Fruit fly (Drosophila melanogaster) whole organism, embryonic: ENCODE measurements around the gene EndoGI.

Source experiments
- Antp ChIP-seq: fragments of 200-800 bp; sonication (Bioruptor generic); optimal IDR thresholded peaks from 3 replicates; lab custom pipeline; 2016; ENCODE audit warnings: missing biosample characterization, missing genetic modification characterization
- CG10147 ChIP-seq: fragments of 200-800 bp; sonication (Bioruptor generic); optimal IDR thresholded peaks from 2 replicates; lab custom pipeline; 2019; ENCODE audit warnings: missing biosample characterization, mild to moderate bottlenecking, missing genetic modification characterization, moderate library complexity
- CG10543 ChIP-seq: fragments of 200-800 bp; sonication (Bioruptor generic); optimal IDR thresholded peaks from 3 replicates; lab custom pipeline; 2017; ENCODE audit warnings: missing biosample characterization, mild to moderate bottlenecking, missing genetic modification characterization, moderate library complexity
- CG12155 ChIP-seq: fragments of 200-800 bp; sonication (Bioruptor generic); optimal IDR thresholded peaks from 3 replicates; lab custom pipeline; 2016; ENCODE audit warnings: missing biosample characterization, missing genetic modification characterization
- CG13775 ChIP-seq: fragments of 200-800 bp; sonication (Bioruptor generic); optimal IDR thresholded peaks from 3 replicates; lab custom pipeline; 2017; ENCODE audit warnings: missing biosample characterization, mild to moderate bottlenecking, missing genetic modification characterization
- CG15011 ChIP-seq: fragments of 200-800 bp; sonication (Bioruptor generic); optimal IDR thresholded peaks from 3 replicates; lab custom pipeline; 2018; ENCODE audit warnings: missing biosample characterization, mild to moderate bottlenecking, missing genetic modification characterization
- CG15514 ChIP-seq: fragments of 200-800 bp; sonication (Bioruptor generic); optimal IDR thresholded peaks from 3 replicates; lab custom pipeline; 2017; ENCODE audit warnings: missing biosample characterization, missing genetic modification characterization, mild to moderate bottlenecking, moderate library complexity, missing genetic modification reagents
- CG16863 ChIP-seq: fragments of 200-800 bp; sonication (Bioruptor generic); optimal IDR thresholded peaks from 3 replicates; lab custom pipeline; 2016; ENCODE audit warnings: missing biosample characterization, missing genetic modification characterization
- CG17612 ChIP-seq: fragments of 200-800 bp; sonication (Bioruptor generic); IDR thresholded peaks from 2 replicates; pipeline ENCODE4 v1.3.6; 2022; ENCODE audit warnings: missing biosample characterization, missing genetic modification characterization
- CG17802 ChIP-seq: fragments of 200-800 bp; sonication (Bioruptor generic); optimal IDR thresholded peaks from 2 replicates; lab custom pipeline; 2018; ENCODE audit warnings: missing biosample characterization, mild to moderate bottlenecking, missing genetic modification characterization, moderate library complexity
- CG18011 ChIP-seq: fragments of 200-800 bp; sonication (Bioruptor generic); optimal IDR thresholded peaks from 2 replicates; lab custom pipeline; 2017; ENCODE audit warnings: missing biosample characterization, missing genetic modification characterization, mild to moderate bottlenecking, moderate library complexity, missing genotype
- CG18619 ChIP-seq: fragments of 200-800 bp; sonication (Bioruptor generic); optimal IDR thresholded peaks from 3 replicates; lab custom pipeline; 2017; ENCODE audit warnings: missing biosample characterization, mild to moderate bottlenecking, missing genetic modification characterization
- CG3407 ChIP-seq: fragments of 200-800 bp; sonication (Bioruptor generic); optimal IDR thresholded peaks from 2 replicates; lab custom pipeline; 2018; ENCODE audit warnings: missing biosample characterization, mild to moderate bottlenecking, missing genetic modification characterization
- CG6175 ChIP-seq: fragments of 200-800 bp; sonication (Bioruptor generic); IDR thresholded peaks from 3 replicates; pipeline ENCODE4 v1.3.6; 2022; ENCODE audit warnings: missing biosample characterization, missing genetic modification characterization
- CG6791 ChIP-seq: fragments of 200-800 bp; sonication (Bioruptor generic); IDR thresholded peaks from 3 replicates; pipeline ENCODE4 v1.3.6; 2022; ENCODE audit warnings: missing biosample characterization, missing genetic modification characterization; ENCODE audit not compliant: partially characterized antibody
- CG7987 ChIP-seq: fragments of 200-800 bp; sonication (Bioruptor generic); optimal IDR thresholded peaks from 2 replicates; lab custom pipeline; 2018; ENCODE audit warnings: missing biosample characterization, mild to moderate bottlenecking, missing genetic modification characterization, moderate library complexity
- CG8765 ChIP-seq: fragments of 200-800 bp; sonication (Bioruptor generic); IDR thresholded peaks from 2 replicates; pipeline ENCODE4 v1.3.6; 2022; ENCODE audit warnings: missing biosample characterization, missing genetic modification characterization
- CG9797 ChIP-seq: fragments of 200-800 bp; sonication (Bioruptor generic); optimal IDR thresholded peaks from 3 replicates; lab custom pipeline; 2018; ENCODE audit warnings: missing biosample characterization, mild to moderate bottlenecking, missing genetic modification characterization
- CoRest ChIP-seq: fragments of 200-800 bp; sonication (Bioruptor generic); optimal IDR thresholded peaks from 3 replicates; lab custom pipeline; 2018; ENCODE audit warnings: missing biosample characterization, mild to moderate bottlenecking, missing genetic modification characterization, moderate library complexity
- Dbx ChIP-seq: fragments of 200-800 bp; sonication (Bioruptor generic); IDR thresholded peaks from 3 replicates; pipeline ENCODE4 v1.3.6; 2022; ENCODE audit warnings: missing biosample characterization, missing genetic modification characterization
- Fer1 ChIP-seq: fragments of 200-800 bp; sonication (Bioruptor generic); optimal IDR thresholded peaks from 2 replicates; lab custom pipeline; 2017; ENCODE audit warnings: missing biosample characterization, mild to moderate bottlenecking, missing genetic modification characterization
- Fer2 ChIP-seq: fragments of 200-800 bp; sonication (Bioruptor generic); optimal IDR thresholded peaks from 2 replicates; lab custom pipeline; 2018; ENCODE audit warnings: missing biosample characterization, mild to moderate bottlenecking, missing genetic modification characterization, moderate library complexity
- Gug ChIP-seq: fragments of 200-800 bp; sonication (Bioruptor generic); IDR thresholded peaks from 4 replicates; pipeline ENCODE4 v1.3.6; 2022; ENCODE audit warnings: missing biosample characterization, missing genetic modification characterization
- Hand ChIP-seq: fragments of 200-800 bp; sonication (Bioruptor generic); optimal IDR thresholded peaks from 2 replicates; lab custom pipeline; 2017; ENCODE audit warnings: mild to moderate bottlenecking, missing biosample characterization, missing genetic modification reagents, missing genetic modification characterization
- Mes4 ChIP-seq: fragments of 200-800 bp; sonication (Bioruptor generic); optimal IDR thresholded peaks from 2 replicates; lab custom pipeline; 2016; ENCODE audit warnings: missing biosample characterization, missing genetic modification characterization
- Neu2 ChIP-seq: fragments of 200-800 bp; sonication (Bioruptor generic); optimal IDR thresholded peaks from 3 replicates; lab custom pipeline; 2016; ENCODE audit warnings: missing biosample characterization, missing genetic modification characterization, borderline replicate concordance
- Oli ChIP-seq: fragments of 200-800 bp; sonication (Bioruptor generic); optimal IDR thresholded peaks from 2 replicates; lab custom pipeline; 2018; ENCODE audit warnings: missing biosample characterization, mild to moderate bottlenecking, missing genetic modification characterization, moderate library complexity
- Poxn ChIP-seq: fragments of 200-800 bp; sonication (Bioruptor generic); IDR thresholded peaks from 2 replicates; pipeline ENCODE4 v1.3.6; 2022; ENCODE audit warnings: missing biosample characterization, missing genetic modification characterization
- Rx ChIP-seq: fragments of 200-800 bp; sonication (Bioruptor generic); IDR thresholded peaks from 2 replicates; pipeline ENCODE4 v1.3.6; 2022; ENCODE audit warnings: missing biosample characterization, missing genetic modification characterization
- Side ChIP-seq: fragments of 200-800 bp; sonication (Bioruptor generic); optimal IDR thresholded peaks from 2 replicates; lab custom pipeline; 2016; ENCODE audit warnings: missing biosample characterization, missing genetic modification characterization
- Sry-δ ChIP-seq: fragments of 200-800 bp; sonication (Bioruptor generic); optimal IDR thresholded peaks from 2 replicates; lab custom pipeline; 2016; ENCODE audit warnings: missing biosample characterization, missing genetic modification characterization
- Vsx1 ChIP-seq: fragments of 200-800 bp; sonication (Bioruptor generic); optimal IDR thresholded peaks from 2 replicates; lab custom pipeline; 2017; ENCODE audit warnings: missing biosample characterization, mild to moderate bottlenecking, missing genetic modification characterization, missing genetic modification reagents
- ab ChIP-seq: fragments of 200-800 bp; sonication (Bioruptor generic); optimal IDR thresholded peaks from 2 replicates; lab custom pipeline; 2016; ENCODE audit warnings: missing biosample characterization, missing genetic modification characterization
- abd-A ChIP-seq: fragments of 200-800 bp; sonication (Bioruptor generic); optimal IDR thresholded peaks from 3 replicates; lab custom pipeline; 2019; ENCODE audit warnings: missing biosample characterization, mild to moderate bottlenecking, missing genetic modification characterization, moderate library complexity
- corto ChIP-seq: fragments of 200-800 bp; sonication (Bioruptor generic); optimal IDR thresholded peaks from 2 replicates; lab custom pipeline; 2016; ENCODE audit warnings: missing biosample characterization, mild to moderate bottlenecking, missing genetic modification characterization, moderate library complexity
- da ChIP-seq: fragments of 200-800 bp; sonication (Bioruptor generic); optimal IDR thresholded peaks from 2 replicates; lab custom pipeline; 2016; ENCODE audit warnings: missing biosample characterization, missing genetic modification characterization
- dimm ChIP-seq: fragments of 200-800 bp; sonication (Bioruptor generic); IDR thresholded peaks from 2 replicates; pipeline ENCODE4 v1.3.6; 2022; ENCODE audit warnings: missing biosample characterization, missing genetic modification characterization
- en ChIP-seq: fragments of 200-800 bp; sonication (Bioruptor generic); optimal IDR thresholded peaks from 2 replicates; lab custom pipeline; 2016; ENCODE audit warnings: missing biosample characterization, missing genetic modification characterization
- fu2 ChIP-seq: fragments of 200-800 bp; sonication (Bioruptor generic); optimal IDR thresholded peaks from 2 replicates; lab custom pipeline; 2016; ENCODE audit warnings: missing biosample characterization, missing genetic modification characterization
- gce ChIP-seq: fragments of 200-800 bp; sonication (Bioruptor generic); IDR thresholded peaks from 3 replicates; pipeline ENCODE4 v1.3.6; 2022; ENCODE audit warnings: missing biosample characterization, missing genetic modification characterization
- gem ChIP-seq: fragments of 200-800 bp; sonication (Bioruptor generic); optimal IDR thresholded peaks from 2 replicates; lab custom pipeline; 2019; ENCODE audit warnings: missing biosample characterization, mild to moderate bottlenecking, missing genetic modification characterization, moderate library complexity
- kah ChIP-seq: fragments of 200-800 bp; sonication (Bioruptor generic); optimal IDR thresholded peaks from 2 replicates; lab custom pipeline; 2018; ENCODE audit warnings: missing biosample characterization, mild to moderate bottlenecking, missing genetic modification characterization
- kni ChIP-seq: fragments of 200-800 bp; sonication (Bioruptor generic); optimal IDR thresholded peaks from 3 replicates; lab custom pipeline; 2017; ENCODE audit warnings: mild to moderate bottlenecking, missing biosample characterization, missing genetic modification reagents, missing genetic modification characterization
- lab ChIP-seq: fragments of 200-800 bp; sonication (Bioruptor generic); optimal IDR thresholded peaks from 3 replicates; lab custom pipeline; 2017; ENCODE audit warnings: missing biosample characterization, missing genetic modification characterization, mild to moderate bottlenecking, moderate library complexity, missing genetic modification reagents
- lilli ChIP-seq: fragments of 200-800 bp; sonication (Bioruptor generic); optimal IDR thresholded peaks from 3 replicates; lab custom pipeline; 2016; ENCODE audit warnings: missing biosample characterization, missing genetic modification characterization
- pum ChIP-seq: fragments of 200-800 bp; sonication (Bioruptor generic); optimal IDR thresholded peaks from 2 replicates; lab custom pipeline; 2016; ENCODE audit warnings: missing biosample characterization, missing genetic modification characterization
- ro ChIP-seq: fragments of 200-800 bp; sonication (Bioruptor generic); IDR thresholded peaks from 2 replicates; pipeline ENCODE4 v1.3.6; 2022; ENCODE audit warnings: missing biosample characterization, missing genetic modification characterization
- tgo ChIP-seq: fragments of 200-800 bp; sonication (Bioruptor generic); IDR thresholded peaks from 3 replicates; pipeline ENCODE4 v1.3.6; 2022; ENCODE audit warnings: missing biosample characterization, missing genetic modification characterization
- tup ChIP-seq: fragments of 200-800 bp; sonication (Bioruptor generic); optimal IDR thresholded peaks from 2 replicates; lab custom pipeline; 2016; ENCODE audit warnings: missing biosample characterization, mild to moderate bottlenecking, missing genetic modification characterization, moderate library complexity

Gene EndoGI

DNA sequence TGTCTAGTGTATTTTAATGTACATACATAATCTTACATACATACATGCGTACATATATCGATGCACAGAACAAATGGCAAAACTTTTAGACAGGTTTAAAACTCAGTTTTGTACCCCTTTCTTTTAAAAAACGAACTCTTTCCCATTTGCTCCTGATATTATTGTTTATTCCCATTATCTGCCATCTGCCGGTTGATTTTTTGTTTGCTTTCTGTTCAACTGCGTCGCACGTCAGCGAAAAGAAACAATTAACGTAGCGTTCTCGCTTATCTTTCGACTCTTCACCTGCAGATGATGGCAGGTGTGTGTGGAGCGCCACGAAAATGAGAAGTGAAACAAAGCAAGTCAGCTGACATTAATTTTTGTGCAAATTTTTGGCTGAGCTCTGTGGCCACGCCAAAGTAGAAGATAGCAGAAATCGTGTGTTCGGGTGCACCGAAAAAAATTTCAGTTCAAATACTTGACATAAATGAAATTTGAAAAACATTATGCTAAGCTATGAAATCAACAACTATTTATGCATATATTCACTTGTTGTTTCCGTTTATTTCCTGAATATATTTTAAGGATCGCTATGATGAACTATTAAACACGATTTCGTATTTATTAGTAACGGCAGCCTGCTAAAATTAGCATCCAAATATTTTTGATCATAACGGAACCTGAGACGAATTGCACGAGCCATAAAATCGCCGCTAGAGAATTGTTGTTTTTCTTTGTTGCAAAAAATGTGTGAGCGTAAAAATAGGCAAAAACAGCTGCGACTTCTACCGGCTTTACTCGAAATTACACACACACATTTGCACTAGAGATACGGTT, 13.4 kb downstream of the EndoGI start (continued):
- TF ChIP-seq CG10147 (GFP tag; lab: Kevin White, UChicago) (peak; percentile 4), CG12155 (peak; percentile 15), da (GFP tag; lab: Kevin White, UChicago) (no peak), CG15011 (GFP tag; lab: Kevin White, UChicago) (no peak), ro (GFP tag; lab: Robert Waterston, UW) (no peak), en (no peak), CG15514 (GFP tag; lab: Kevin White, UChicago) (peak; percentile 5), CG9797 (GFP tag; lab: Kevin White, UChicago) (no peak), CG3407 (GFP tag; lab: Kevin White, UChicago) (no peak), Oli (peak; percentile 38), Sry-δ (no peak), CG7987 (GFP tag; lab: Kevin White, UChicago) (no peak), gce (GFP tag; lab: Robert Waterston, UW) (no peak), lab (no peak), ab (GFP tag; lab: Kevin White, UChicago) (no peak), gem (tag; lab: Kevin White, UChicago) (peak; percentile 66), CG6175 (GFP tag; lab: Robert Waterston, UW) (no peak), Dbx (no peak), CG18619 (GFP tag; lab: Kevin White, UChicago) (peak; percentile 7), kah (GFP tag; lab: Kevin White, UChicago) (no peak), Poxn (no peak), tgo (no peak), CG16863 (GFP tag; lab: Kevin White, UChicago) (no peak), Fer2 (no peak), dimm (GFP tag; lab: Robert Waterston, UW) (no peak), Side (no peak), CG10543 (no peak), fu2 (GFP tag; lab: Kevin White, UChicago) (no peak), CG6791 (GFP tag; lab: Robert Waterston, UW) (no peak), CG17802 (tag; lab: Kevin White, UChicago) (no peak), Antp (no peak), corto (GFP tag; lab: Kevin White, UChicago) (peak; percentile 45), Fer1 (no peak), CG13775 (peak; percentile 63), Gug (GFP tag; lab: Robert Waterston, UW) (no peak), CG8765 (no peak), Vsx1 (no peak), Neu2 (GFP tag; lab: Kevin White, UChicago) (no peak), lilli (GFP tag; lab: Kevin White, UChicago) (no peak), tup (GFP tag; lab: Kevin White, UChicago) (no peak), CG17612 (GFP tag; lab: Robert Waterston, UW) (no peak), abd-A (tag; lab: Kevin White, UChicago) (no peak), CG18011 (peak; percentile 16), Hand (no peak), Mes4 (GFP tag; lab: Kevin White, UChicago) (no peak), pum (GFP tag; lab: Kevin White, UChicago) (no peak), CoRest (tag; lab: Kevin White, UChicago) (no peak), Rx (GFP tag; lab: Robert Waterston, UW) (no peak), kni (GFP tag; lab: Kevin White, UChicago) (no peak)
